Worm (Caenorhabditis elegans) whole organism, L3 larva: ENCODE measurements around the gene F49F1.4.

Source experiments
- daf-12 ChIP-seq: fragments of 150-350 bp; optimal IDR thresholded peaks from 2 replicates; lab custom pipeline; 2014; ENCODE audit warnings: missing biosample characterization, missing genetic modification reagents, missing genetic modification characterization
- zag-1 ChIP-seq: fragments of 150-350 bp; optimal IDR thresholded peaks from 2 replicates; lab custom pipeline; 2014; ENCODE audit warnings: missing biosample characterization, missing genetic modification characterization

DNA sequence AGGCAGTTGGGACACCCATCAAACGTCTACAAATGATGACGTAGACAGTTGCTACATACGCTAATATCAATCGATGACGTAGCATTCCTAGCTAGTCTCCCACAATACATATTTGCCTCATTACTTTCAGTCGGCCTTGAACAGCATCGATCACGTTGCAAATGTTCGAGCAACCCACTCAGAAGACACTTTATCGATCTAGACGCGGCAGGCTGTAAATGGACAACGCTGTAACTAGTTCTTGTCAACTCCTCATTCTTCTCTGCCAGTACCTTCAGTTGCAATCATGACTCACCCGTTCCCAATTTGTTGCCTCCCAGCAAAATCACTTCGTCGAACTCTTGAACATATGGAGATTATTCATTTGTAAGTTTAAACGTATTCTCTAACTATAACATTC is 43.5 kb downstream of the F49F1.4 start, which contains the start of gene pqn-75:
- TF ChIP-seq daf-12 (tag; lab: Kevin White, UChicago) (no peak), zag-1 (tag; lab: Kevin White, UChicago) (no peak)
